Worm (Caenorhabditis elegans): ENCODE results near the gene W04E12.5.

DNA sequence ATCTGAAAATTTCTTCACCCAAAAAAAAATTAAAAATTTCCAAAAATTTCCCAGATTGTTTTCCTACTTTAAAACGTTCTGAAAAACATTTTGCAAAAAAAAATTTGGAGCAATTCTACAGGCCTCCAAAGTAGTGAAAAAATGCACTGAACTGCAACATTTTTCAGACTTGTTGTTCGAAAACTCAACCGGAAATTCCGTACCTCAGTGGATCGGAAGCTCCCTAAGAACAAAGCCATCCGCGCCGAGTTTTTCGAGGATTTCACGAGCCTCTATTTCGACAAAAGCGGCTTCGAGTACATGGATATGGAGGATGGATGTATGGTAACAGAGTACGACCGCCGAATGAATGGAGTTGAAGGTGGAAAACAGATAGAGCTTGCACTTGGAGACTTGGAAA lies 7.8 kb upstream of the W04E12.5 start, which contains the start of gene fbxa-131:
- TF ChIP-seq mdl-1 (tag; optimal IDR thresholded peaks at IDR 0.05) (no peak), cey-2 (tag; optimal IDR thresholded peaks at IDR 0.05; ENCODE audit: borderline replicate concordance, insufficient read depth) (no peak), hif-1 (tag; optimal IDR thresholded peaks at IDR 0.05) (no peak), unc-130 (GFP tag; optimal IDR thresholded peaks at IDR 0.05) (no peak), lsy-2 (tag; optimal IDR thresholded peaks at IDR 0.05) (no peak), ceh-32 (tag; optimal IDR thresholded peaks at IDR 0.05; ENCODE audit: poor library complexity) (no peak), skn-1 (tag; optimal IDR thresholded peaks at IDR 0.05) (no peak), ceh-28 (tag; optimal IDR thresholded peaks at IDR 0.05) (no peak), dve-1 (tag; optimal IDR thresholded peaks at IDR 0.05; ENCODE audit: insufficient read depth) (no peak), nhr-41 (GFP tag; IDR thresholded peaks at IDR 0.05) (no peak), pqm-1 (tag; optimal IDR thresholded peaks at IDR 0.05) (no peak), zfp-2 (tag; optimal IDR thresholded peaks at IDR 0.05) (no peak), nhr-25 (tag; optimal IDR thresholded peaks at IDR 0.05; ENCODE audit: borderline replicate concordance, insufficient read depth) (no peak), nhr-77 (tag; optimal IDR thresholded peaks at IDR 0.05) (no peak)
